Fruit fly (Drosophila melanogaster): ENCODE results near the gene CG7208.

CG7208 gene

DNA sequence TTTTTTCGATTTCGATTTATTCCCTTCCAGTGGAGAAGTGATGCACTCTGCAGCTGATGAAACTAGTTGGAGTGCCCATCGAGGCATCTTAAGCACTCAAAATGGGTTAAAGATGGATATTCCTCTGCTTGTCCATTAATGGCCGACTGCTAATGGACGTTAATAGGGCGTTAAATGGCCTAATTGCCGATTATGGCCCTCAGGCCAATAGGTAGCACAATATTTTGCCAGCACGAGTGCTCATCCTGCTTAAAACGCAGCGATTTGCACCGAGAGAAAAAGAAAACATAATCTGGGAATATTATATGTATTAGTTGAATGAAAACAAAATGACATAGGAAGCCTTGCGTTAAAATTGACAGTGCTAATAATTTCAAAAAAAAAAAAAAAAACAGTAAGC is 23.0 kb upstream of the CG7208 start, which contains the start of gene CG44158:
TSS of gene CG44158 (plus strand) at position 301 of the 400 bp plus-strand sequence.
- TF ChIP-seq CG34367 (tag; optimal IDR thresholded peaks at IDR 0.05) (no peak), Pif1A (GFP tag; optimal IDR thresholded peaks at IDR 0.05) (no peak), rn (GFP tag; IDR thresholded peaks at IDR 0.05) (no peak), CG32121 (GFP tag; IDR thresholded peaks at IDR 0.05) (no peak), CG12605 (GFP tag; IDR thresholded peaks at IDR 0.05) (no peak), CG8301 (tag; optimal IDR thresholded peaks at IDR 0.05) (no peak), fd96Ca (GFP tag; IDR thresholded peaks at IDR 0.05) (no peak), CG17806 (tag; optimal IDR thresholded peaks at IDR 0.05) (no peak), CG10348 (GFP tag; IDR thresholded peaks at IDR 0.05) (no peak), D1 (tag; optimal IDR thresholded peaks at IDR 0.05) (no peak), CG14655 (GFP tag; optimal IDR thresholded peaks at IDR 0.05) (no peak), gl (tag; optimal IDR thresholded peaks at IDR 0.05) (no peak), Ets98B (GFP tag; IDR thresholded peaks at IDR 0.05) (no peak), Pif1B (GFP tag; optimal IDR thresholded peaks at IDR 0.05) (no peak)

DNA sequence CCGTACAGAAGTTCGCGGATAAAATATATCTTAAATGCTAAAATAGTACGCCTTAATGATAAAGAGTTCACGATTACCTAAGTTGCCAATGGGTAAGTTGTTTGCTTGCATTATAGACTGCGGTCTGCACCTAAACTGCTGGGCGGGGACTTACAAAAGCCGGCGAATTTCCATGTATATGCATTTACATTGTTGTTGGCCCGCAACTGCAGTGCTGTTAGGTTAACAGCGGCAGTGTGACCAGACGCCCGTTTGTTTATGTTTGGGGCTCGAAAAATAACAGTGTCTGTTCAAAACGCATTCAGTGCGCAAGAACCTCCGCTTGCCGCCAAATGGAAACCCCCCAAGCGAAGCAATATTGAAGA is 14.4 kb upstream of the CG7208 start:
- no peak for TF ChIP-seq rn (GFP tag; IDR thresholded peaks at IDR 0.05)
- TF ChIP-seq CG17806 (tag; optimal IDR thresholded peaks at IDR 0.05): no peak
- no peak for TF ChIP-seq CG13204 (GFP tag; optimal IDR thresholded peaks at IDR 0.05)
- TF ChIP-seq CG34367 (tag; optimal IDR thresholded peaks at IDR 0.05): no peak
- no peak for TF ChIP-seq CG32121 (GFP tag; IDR thresholded peaks at IDR 0.05)
- no peak for TF ChIP-seq CG4496 (GFP tag; IDR thresholded peaks at IDR 0.05)
- no peak for TF ChIP-seq fd96Ca (GFP tag; IDR thresholded peaks at IDR 0.05)

DNA sequence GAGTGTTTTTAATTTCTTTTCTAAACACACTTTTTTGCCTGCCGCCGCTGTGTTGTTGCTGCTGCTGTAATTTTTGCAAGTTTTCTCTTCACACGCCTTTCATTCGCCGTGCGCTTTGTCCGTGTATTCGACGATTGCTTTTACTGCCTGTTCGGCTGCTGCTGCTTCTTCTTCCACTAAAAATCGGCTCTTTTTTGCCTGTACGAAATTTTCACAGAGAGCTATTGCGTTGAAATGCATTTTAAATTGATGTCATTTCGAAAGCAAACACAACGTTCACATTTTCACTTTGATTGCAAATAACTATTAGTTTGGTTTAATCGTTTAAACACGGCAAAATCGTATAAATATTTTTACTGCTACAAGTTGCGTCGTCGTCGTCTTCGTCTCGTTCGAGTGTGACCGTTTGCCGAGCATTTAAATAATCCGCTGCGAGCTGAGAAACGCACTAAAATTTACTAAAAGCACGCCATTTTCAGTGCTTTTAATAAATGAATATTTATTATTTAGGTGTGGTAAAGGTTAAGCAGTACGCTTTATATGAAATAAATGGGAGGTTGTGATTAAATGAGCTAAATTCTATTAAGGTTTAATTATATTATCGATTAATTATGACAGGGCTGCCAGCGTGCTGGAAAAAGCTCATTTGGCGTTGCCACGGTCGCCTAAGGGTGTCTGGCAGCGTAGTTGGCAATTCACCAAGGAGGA is 13.8 kb upstream of the CG7208 start, which contains the start of the genes Ssdp and CG7985:
TSS of gene Ssdp (minus strand) at position 419 of the 708 bp plus-strand sequence.
TSS of gene CG7985 (plus strand) at position 681 of the 708 bp plus-strand sequence.
- TF ChIP-seq CG17806 (tag; optimal IDR thresholded peaks at IDR 0.05): no peak

- TF ChIP-seq rn (GFP tag; IDR thresholded peaks at IDR 0.05): no peak
- TF ChIP-seq fd96Ca (GFP tag; IDR thresholded peaks at IDR 0.05): no peak
- TF ChIP-seq CG34367 (tag; optimal IDR thresholded peaks at IDR 0.05): no peak
- peak; percentile 54 for TF ChIP-seq gl (tag; optimal IDR thresholded peaks at IDR 0.05)
- TF ChIP-seq CG8301 (tag; optimal IDR thresholded peaks at IDR 0.05): peak; percentile 9
- peak; percentile 23 for TF ChIP-seq CG13204 (GFP tag; optimal IDR thresholded peaks at IDR 0.05)
- peak; percentile 35 for TF ChIP-seq Snoo (tag; optimal IDR thresholded peaks at IDR 0.05)
- peak; percentile 31 for TF ChIP-seq Pif1A (GFP tag; optimal IDR thresholded peaks at IDR 0.05)
- peak; percentile 47 for TF ChIP-seq Pif1B (GFP tag; optimal IDR thresholded peaks at IDR 0.05)
Observed at dm6 chr3R:18198518-18199118, 13.1 kb upstream of the CG7208 start.

dm6 chr3R:18197802-18198148 is 12.3 kb upstream of the CG7208 start:
- TF ChIP-seq CG8159 (tag; optimal IDR thresholded peaks at IDR 0.05) (no peak), Pif1B (GFP tag; optimal IDR thresholded peaks at IDR 0.05) (no peak), D1 (tag; optimal IDR thresholded peaks at IDR 0.05) (no peak), fd96Ca (GFP tag; IDR thresholded peaks at IDR 0.05) (no peak), EcR (GFP tag; optimal IDR thresholded peaks at IDR 0.05) (no peak), gl (tag; optimal IDR thresholded peaks at IDR 0.05) (no peak), CG34367 (tag; optimal IDR thresholded peaks at IDR 0.05) (no peak), Ets98B (GFP tag; IDR thresholded peaks at IDR 0.05) (no peak), CG8301 (tag; optimal IDR thresholded peaks at IDR 0.05) (no peak), CG12605 (GFP tag; IDR thresholded peaks at IDR 0.05) (no peak), Snoo (tag; optimal IDR thresholded peaks at IDR 0.05) (no peak), CG9948 (tag; optimal IDR thresholded peaks at IDR 0.05) (no peak), CG13204 (GFP tag; optimal IDR thresholded peaks at IDR 0.05) (no peak), CG32121 (GFP tag; IDR thresholded peaks at IDR 0.05) (no peak), CG14655 (GFP tag; optimal IDR thresholded peaks at IDR 0.05) (no peak), CG10348 (GFP tag; IDR thresholded peaks at IDR 0.05) (no peak), CG15710 (tag; optimal IDR thresholded peaks at IDR 0.05) (no peak), rn (GFP tag; IDR thresholded peaks at IDR 0.05) (no peak), CG17806 (tag; optimal IDR thresholded peaks at IDR 0.05) (no peak), CG4496 (GFP tag; IDR thresholded peaks at IDR 0.05) (no peak)

dm6 chr3R:18196991-18197801 is 11.7 kb upstream of the CG7208 start:
- TF ChIP-seq Pif1A (GFP tag; optimal IDR thresholded peaks at IDR 0.05) (peak; percentile 90), D1 (tag; optimal IDR thresholded peaks at IDR 0.05) (peak; percentile 68), Ets98B (GFP tag; IDR thresholded peaks at IDR 0.05) (no peak), EcR (GFP tag; optimal IDR thresholded peaks at IDR 0.05) (peak; percentile 72), rn (GFP tag; IDR thresholded peaks at IDR 0.05) (no peak), CG8159 (tag; optimal IDR thresholded peaks at IDR 0.05) (peak; percentile 60), gl (tag; optimal IDR thresholded peaks at IDR 0.05) (peak; percentile 97), CG13204 (GFP tag; optimal IDR thresholded peaks at IDR 0.05) (peak; percentile 95), CG4496 (GFP tag; IDR thresholded peaks at IDR 0.05) (no peak), Pif1B (GFP tag; optimal IDR thresholded peaks at IDR 0.05) (peak; percentile 86), CG32121 (GFP tag; IDR thresholded peaks at IDR 0.05) (no peak), CG12605 (GFP tag; IDR thresholded peaks at IDR 0.05) (no peak), CG10348 (GFP tag; IDR thresholded peaks at IDR 0.05) (no peak), CG15710 (tag; optimal IDR thresholded peaks at IDR 0.05) (peak; percentile 72), CG17806 (tag; optimal IDR thresholded peaks at IDR 0.05) (peak; percentile 70), fd96Ca (GFP tag; IDR thresholded peaks at IDR 0.05) (no peak), CG8301 (tag; optimal IDR thresholded peaks at IDR 0.05) (peak; percentile 71), CG34367 (tag; optimal IDR thresholded peaks at IDR 0.05) (peak; percentile 82), CG14655 (GFP tag; optimal IDR thresholded peaks at IDR 0.05) (peak; percentile 73), Snoo (tag; optimal IDR thresholded peaks at IDR 0.05) (peak; percentile 41), CG9948 (tag; optimal IDR thresholded peaks at IDR 0.05) (peak; percentile 42)
